Worm (Caenorhabditis elegans): ENCODE results near the gene inpp-4B.
A peak's percentile ranks its signal among the peaks of the same experiment; 100 is the strongest.

Gene inpp-4B

DNA sequence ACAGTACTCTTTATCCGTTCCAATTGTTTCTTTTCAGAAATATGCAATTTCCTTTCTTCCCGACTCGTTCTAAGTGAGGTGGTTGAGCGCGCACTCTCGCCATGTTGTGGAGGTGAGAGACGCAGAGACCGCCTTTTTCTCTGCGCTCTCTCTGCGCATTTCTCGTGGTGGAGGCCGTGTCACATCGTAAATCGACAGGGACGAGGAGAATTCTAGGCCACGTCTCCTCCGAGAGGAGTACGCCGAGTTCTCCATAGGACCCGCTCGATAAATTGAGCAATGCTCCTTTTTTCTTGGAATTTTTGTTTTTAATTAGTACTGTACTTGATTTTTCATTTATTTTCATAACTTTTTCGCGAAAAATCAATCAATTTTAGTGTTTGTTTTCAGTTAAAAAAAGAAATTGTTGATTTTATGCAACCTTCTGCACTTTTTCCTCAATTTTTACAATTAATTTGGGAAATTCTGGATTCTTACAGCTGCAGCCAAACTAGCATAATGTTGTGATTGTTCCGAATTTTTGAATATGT lies 4.2 kb upstream of the inpp-4B start, which contains the start of gene cnk-1:
Gene cnk-1, plus strand, starts transcription at position 480 of the 530 bp plus-strand sequence.
- TF ChIP-seq ceh-43 (GFP tag; optimal IDR thresholded peaks at IDR 0.05) (no peak), drap-1 (GFP tag; optimal IDR thresholded peaks at IDR 0.05) (peak; percentile 5), mls-2 (tag; optimal IDR thresholded peaks at IDR 0.05) (peak; percentile 13), nhr-237 (tag; optimal IDR thresholded peaks at IDR 0.05) (no peak), ceh-39 (tag; optimal IDR thresholded peaks at IDR 0.05) (peak; percentile 11), elt-3 (tag; optimal IDR thresholded peaks at IDR 0.05) (no peak), lsy-2 (tag; optimal IDR thresholded peaks at IDR 0.05) (peak; percentile 22), lin-13 (tag; optimal IDR thresholded peaks at IDR 0.05) (no peak), pha-4 (tag; optimal IDR thresholded peaks at IDR 0.05) (peak; percentile 17), snpc-4 (tag; optimal IDR thresholded peaks at IDR 0.05) (no peak), ham-2 (GFP tag; optimal IDR thresholded peaks at IDR 0.05) (no peak), nhr-12 (tag; optimal IDR thresholded peaks at IDR 0.05) (no peak), flh-1 (GFP tag; optimal IDR thresholded peaks at IDR 0.05) (no peak), sptf-1 (tag; optimal IDR thresholded peaks at IDR 0.05) (peak; percentile 41), cnd-1 (tag; optimal IDR thresholded peaks at IDR 0.05) (no peak), mep-1 (tag; optimal IDR thresholded peaks at IDR 0.05) (peak; percentile 13), ces-1 (GFP tag; optimal IDR thresholded peaks at IDR 0.05) (peak; percentile 10), M03D4.4 (tag; optimal IDR thresholded peaks at IDR 0.05) (no peak), sem-2 (GFP tag; optimal IDR thresholded peaks at IDR 0.05) (no peak), bed-3 (GFP tag; optimal IDR thresholded peaks at IDR 0.05) (no peak)

- TF ChIP-seq pha-4 (tag; optimal IDR thresholded peaks at IDR 0.05) (no peak), zip-8 (tag; optimal IDR thresholded peaks at IDR 0.05) (no peak), cnd-1 (tag; optimal IDR thresholded peaks at IDR 0.05) (no peak), ces-1 (GFP tag; optimal IDR thresholded peaks at IDR 0.05) (no peak), ztf-11 (tag; optimal IDR thresholded peaks at IDR 0.05) (no peak), blmp-1 (tag; optimal IDR thresholded peaks at IDR 0.05) (no peak), mls-2 (tag; optimal IDR thresholded peaks at IDR 0.05) (no peak), ceh-39 (tag; optimal IDR thresholded peaks at IDR 0.05) (no peak), sem-2 (GFP tag; optimal IDR thresholded peaks at IDR 0.05) (no peak), unc-62 (GFP tag; optimal IDR thresholded peaks at IDR 0.05) (no peak), lsy-2 (tag; optimal IDR thresholded peaks at IDR 0.05) (no peak), mab-5 (tag; optimal IDR thresholded peaks at IDR 0.05) (no peak), unc-120 (tag; optimal IDR thresholded peaks at IDR 0.05; ENCODE audit: poor library complexity, severe bottlenecking) (no peak), nhr-2 (tag; optimal IDR thresholded peaks at IDR 0.05) (no peak), ham-2 (GFP tag; optimal IDR thresholded peaks at IDR 0.05) (no peak), ceh-83 (GFP tag; optimal IDR thresholded peaks at IDR 0.05) (no peak)
Observed at ce11 chrIII:10261682-10262081, 5.0 kb downstream of the inpp-4B start, which contains the start of gene bbs-5. Gene bbs-5 (minus strand): TSS chrIII:10261782.

DNA sequence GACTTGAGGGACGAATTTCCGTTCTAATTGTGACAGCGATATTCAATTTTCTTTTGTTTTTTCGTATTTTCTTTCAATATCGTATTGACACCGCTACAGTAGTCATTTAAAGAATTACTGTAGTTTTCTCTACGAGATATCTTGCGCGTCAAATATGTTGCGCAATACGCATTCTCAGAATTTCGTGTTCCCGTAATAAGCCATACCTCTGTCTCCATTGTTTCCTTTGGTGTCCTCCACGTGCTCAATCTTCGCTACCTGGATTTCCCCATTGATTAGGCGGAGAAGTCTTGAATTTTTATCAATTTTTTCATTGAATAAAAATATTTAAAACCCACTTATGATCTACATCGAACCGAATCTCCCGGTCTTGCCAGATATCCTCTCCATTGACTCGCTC lies 5.4 kb downstream of the inpp-4B start:
- no peak for TF ChIP-seq ces-1 (GFP tag; optimal IDR thresholded peaks at IDR 0.05)
- no peak for TF ChIP-seq ceh-43 (GFP tag; optimal IDR thresholded peaks at IDR 0.05)
- no peak for TF ChIP-seq lin-32 (GFP tag; optimal IDR thresholded peaks at IDR 0.05)
- no peak for TF ChIP-seq M03D4.4 (tag; optimal IDR thresholded peaks at IDR 0.05)
- TF ChIP-seq zip-8 (tag; optimal IDR thresholded peaks at IDR 0.05) = peak; percentile 49
- TF ChIP-seq nhr-2 (tag; optimal IDR thresholded peaks at IDR 0.05) = no peak
- no peak for TF ChIP-seq unc-39 (tag; optimal IDR thresholded peaks at IDR 0.05)

ce11 chrIII:10258641-10259040 lies 8.0 kb downstream of the inpp-4B start, which contains the start of gene rip-1:
Gene rip-1 (minus strand): TSS chrIII:10258741.
- no peak for TF ChIP-seq snpc-4 (tag; optimal IDR thresholded peaks at IDR 0.05)
- TF ChIP-seq unc-120 (tag; optimal IDR thresholded peaks at IDR 0.05; ENCODE audit: poor library complexity, severe bottlenecking) = no peak

ce11 chrIII:10254583-10254982 lies 12.1 kb downstream of the inpp-4B start, which contains the start of gene R01H10.4:
Gene R01H10.4 (plus strand): TSS chrIII:10254818.
- TF ChIP-seq ham-2 (GFP tag; optimal IDR thresholded peaks at IDR 0.05) (no peak), lin-32 (GFP tag; optimal IDR thresholded peaks at IDR 0.05) (no peak), elt-1 (tag; optimal IDR thresholded peaks at IDR 0.05; ENCODE audit: borderline replicate concordance, insufficient read depth) (no peak), nhr-28 (tag; optimal IDR thresholded peaks at IDR 0.05) (no peak), mab-5 (tag; optimal IDR thresholded peaks at IDR 0.05) (no peak), mep-1 (tag; optimal IDR thresholded peaks at IDR 0.05) (no peak), sem-2 (GFP tag; optimal IDR thresholded peaks at IDR 0.05) (no peak)
